Worm (Caenorhabditis elegans) whole organism, L4 larva: Measurements from ENCODE around the gene ugt-2.
A peak's percentile ranks its signal among the peaks of the same experiment; 100 is the strongest.

ENCODE experiments used
- F10B5.3 ChIP-seq: sonication (generic microtip); optimal IDR thresholded peaks from 2 replicates; lab custom pipeline; 2016; ENCODE audit warnings: mild to moderate bottlenecking, missing genetic modification characterization, missing compliant biosample characterization
- F26F4.8 ChIP-seq: fragments of 200-800 bp; sonication (Bioruptor generic); conservative IDR thresholded peaks from 2 replicates; pipeline ENCODE4 v1.3.6; 2022; ENCODE audit warnings: missing genetic modification characterization, missing compliant biosample characterization
- T26A8.4 ChIP-seq: fragments of 200-800 bp; sonication (Bioruptor generic); IDR thresholded peaks from 2 replicates; pipeline ENCODE4 v1.3.6; 2022; ENCODE audit warnings: missing genetic modification characterization, missing compliant biosample characterization
- Y48G9A.11 ChIP-seq: fragments of 200-800 bp; sonication (Bioruptor generic); IDR thresholded peaks from 2 replicates; pipeline ENCODE4 v1.3.6; 2022; ENCODE audit warnings: missing genetic modification reagents, missing genetic modification characterization, missing compliant biosample characterization
- Y5F2A.4 ChIP-seq: fragments of 200-800 bp; sonication (Bioruptor generic); optimal IDR thresholded peaks from 2 replicates; lab custom pipeline; 2018; ENCODE audit warnings: mild to moderate bottlenecking, missing genetic modification characterization, missing compliant biosample characterization
- ZK337.2 ChIP-seq: fragments of 200-800 bp; sonication (Bioruptor generic); IDR thresholded peaks from 2 replicates; pipeline ENCODE4 v1.3.6; 2022; ENCODE audit warnings: missing genetic modification reagents, missing genetic modification characterization, missing compliant biosample characterization
- aha-1 ChIP-seq: fragments of 150-350 bp; peaks from one replicate; lab custom pipeline; 2014; ENCODE audit warnings: missing biosample characterization, missing genetic modification characterization
- ama-1 ChIP-seq: fragments of 150-350 bp; optimal IDR thresholded peaks from 2 replicates; lab custom pipeline; 2014; ENCODE audit warnings: inconsistent platforms, mixed read lengths
- ceh-20 ChIP-seq: fragments of 200-800 bp; sonication (Bioruptor generic); IDR thresholded peaks from 2 replicates; pipeline ENCODE4 v1.3.6; 2022; ENCODE audit warnings: missing genetic modification reagents, missing genetic modification characterization, missing compliant biosample characterization
- ceh-44 ChIP-seq: fragments of 200-800 bp; sonication (Bioruptor generic); IDR thresholded peaks from 2 replicates; pipeline ENCODE4 v1.3.6; 2022; ENCODE audit warnings: missing genetic modification reagents, missing genetic modification characterization, missing compliant biosample characterization
- ces-1 ChIP-seq: fragments of 150-350 bp; sonication (generic microtip); optimal IDR thresholded peaks from 4 replicates; lab custom pipeline; 2014; ENCODE audit warnings: missing biosample characterization, missing genetic modification reagents, missing genetic modification characterization
- cey-2 ChIP-seq: sonication (generic microtip); optimal IDR thresholded peaks from 3 replicates; lab custom pipeline; 2017; ENCODE audit warnings: missing genetic modification characterization, mild to moderate bottlenecking, missing compliant biosample characterization, antibody characterized with exemption, borderline replicate concordance; ENCODE audit not compliant: insufficient read depth
- daf-12 ChIP-seq: fragments of 150-350 bp; optimal IDR thresholded peaks from 2 replicates; lab custom pipeline; 2014; ENCODE audit warnings: missing biosample characterization, missing genetic modification reagents, missing genetic modification characterization
- dpl-1 ChIP-seq: fragments of 150-350 bp; optimal IDR thresholded peaks from 2 replicates; lab custom pipeline; 2014; ENCODE audit warnings: missing biosample characterization, missing genetic modification reagents, missing genetic modification characterization
- egl-43 ChIP-seq: fragments of 200-800 bp; sonication (Bioruptor generic); IDR thresholded peaks from 2 replicates; pipeline ENCODE4 v1.3.6; 2022; ENCODE audit warnings: missing genetic modification reagents, missing genetic modification characterization, missing compliant biosample characterization
- fos-1 ChIP-seq: fragments of 150-350 bp; optimal IDR thresholded peaks from 2 replicates; lab custom pipeline; 2014; ENCODE audit warnings: missing biosample characterization, missing genetic modification characterization
- hlh-11 ChIP-seq: fragments of 200-800 bp; sonication (Bioruptor generic); optimal IDR thresholded peaks from 2 replicates; lab custom pipeline; 2018; ENCODE audit warnings: mild to moderate bottlenecking, missing genetic modification characterization, missing compliant biosample characterization
- hmg-1.1 ChIP-seq: fragments of 200-800 bp; sonication (Bioruptor generic); IDR thresholded peaks from 2 replicates; pipeline ENCODE4 v1.3.6; 2022; ENCODE audit warnings: missing genetic modification reagents, missing genetic modification characterization, missing compliant biosample characterization
- jun-1 ChIP-seq: fragments of 150-350 bp; optimal IDR thresholded peaks from 2 replicates; lab custom pipeline; 2014; ENCODE audit warnings: missing biosample characterization, missing genetic modification reagents, missing genetic modification characterization
- lin-15B ChIP-seq: fragments of 150-350 bp; sonication (generic microtip); optimal IDR thresholded peaks from 3 replicates; lab custom pipeline; 2014; ENCODE audit warnings: missing biosample characterization, missing genetic modification characterization
- lin-29 ChIP-seq: fragments of 200-800 bp; sonication (Bioruptor generic); IDR thresholded peaks from 2 replicates; pipeline ENCODE4 v1.3.6; 2022; ENCODE audit warnings: missing genetic modification reagents, missing genetic modification characterization, missing compliant biosample characterization
- lin-39 ChIP-seq: fragments of 150-350 bp; optimal IDR thresholded peaks from 2 replicates; lab custom pipeline; 2014; ENCODE audit warnings: missing biosample characterization, missing genetic modification reagents, missing genetic modification characterization
- lir-3 ChIP-seq: sonication (generic microtip); optimal IDR thresholded peaks from 2 replicates; lab custom pipeline; 2016; ENCODE audit warnings: mild to moderate bottlenecking, missing genetic modification characterization, missing compliant biosample characterization
- madf-9 ChIP-seq: fragments of 200-800 bp; sonication (Bioruptor generic); conservative IDR thresholded peaks from 2 replicates; pipeline ENCODE4 v1.3.6; 2022; ENCODE audit warnings: missing genetic modification reagents, missing genetic modification characterization, missing compliant biosample characterization
- mdl-1 ChIP-seq, 2 experiments: fragments of 150-350 bp in 1 of 2; sonication (generic microtip) in 1 of 2; optimal IDR thresholded peaks; 2 replicates each; lab custom pipeline; 2014 to 2017; ENCODE audit warnings: missing biosample characterization in 2 of 2, missing genetic modification characterization in 2 of 2
- mep-1 ChIP-seq: fragments of 150-350 bp; sonication (generic microtip); optimal IDR thresholded peaks from 3 replicates; lab custom pipeline; 2014; ENCODE audit warnings: missing biosample characterization, missing genetic modification characterization
- mes-2 ChIP-seq: sonication (generic microtip); optimal IDR thresholded peaks from 2 replicates; lab custom pipeline; 2016; ENCODE audit warnings: missing genotype, mild to moderate bottlenecking, missing genetic modification characterization, missing compliant biosample characterization; ENCODE audit not compliant: poor library complexity, severe bottlenecking
- mxl-2 ChIP-seq: fragments of 200-800 bp; sonication (Bioruptor generic); conservative IDR thresholded peaks from 2 replicates; pipeline ENCODE4 v1.3.6; 2022; ENCODE audit warnings: missing genetic modification reagents, missing genetic modification characterization, missing compliant biosample characterization
- nhr-102 ChIP-seq: sonication (generic microtip); optimal IDR thresholded peaks from 2 replicates; lab custom pipeline; 2016; ENCODE audit warnings: mild to moderate bottlenecking, missing genetic modification characterization, moderate library complexity, missing compliant biosample characterization
- nhr-237 ChIP-seq: sonication (generic microtip); optimal IDR thresholded peaks from 2 replicates; lab custom pipeline; 2017; ENCODE audit warnings: missing biosample characterization, missing genetic modification characterization
- nhr-25 ChIP-seq: sonication (generic microtip); optimal IDR thresholded peaks from 2 replicates; lab custom pipeline; 2017; ENCODE audit warnings: missing genetic modification characterization, mild to moderate bottlenecking, missing compliant biosample characterization, antibody characterized with exemption, moderate library complexity, borderline replicate concordance; ENCODE audit not compliant: insufficient read depth
- nhr-42 ChIP-seq: fragments of 200-800 bp; sonication (Bioruptor generic); IDR thresholded peaks from 2 replicates; pipeline ENCODE4 v1.3.6; 2022; ENCODE audit warnings: missing genetic modification characterization, missing compliant biosample characterization
- nhr-48 ChIP-seq: sonication (generic microtip); optimal IDR thresholded peaks from 2 replicates; lab custom pipeline; 2016; ENCODE audit warnings: mild to moderate bottlenecking, missing genetic modification characterization, missing compliant biosample characterization
- nhr-6 ChIP-seq: fragments of 150-350 bp; optimal IDR thresholded peaks from 2 replicates; lab custom pipeline; 2014; ENCODE audit warnings: missing biosample characterization, missing genetic modification characterization
- pha-4 ChIP-seq, 2 experiments: fragments of 150-350 bp in 1 of 2; fragments of 200-800 bp in 1 of 2; sonication (Bioruptor generic) in 1 of 2; IDR thresholded peaks in 1 of 2; optimal IDR thresholded peaks in 1 of 2; 2 replicates each; pipeline versions ENCODE4 v1.3.6 to Lab custom; 2014 to 2022; ENCODE audit warnings: missing genetic modification characterization in 2 of 2, missing genetic modification reagents in 2 of 2, missing biosample characterization in 1 of 2, missing compliant biosample characterization in 1 of 2
- php-3 ChIP-seq: fragments of 200-800 bp; sonication (Bioruptor generic); IDR thresholded peaks from 2 replicates; pipeline ENCODE4 v1.3.6; 2022; ENCODE audit warnings: missing genetic modification reagents, missing genetic modification characterization, missing compliant biosample characterization
- saeg-2 ChIP-seq: fragments of 200-800 bp; sonication (Bioruptor generic); IDR thresholded peaks from 2 replicates; pipeline ENCODE4 v1.3.6; 2022; ENCODE audit warnings: missing genetic modification reagents, missing genetic modification characterization, missing compliant biosample characterization
- sdz-12 ChIP-seq: fragments of 200-800 bp; sonication (Bioruptor generic); optimal IDR thresholded peaks from 2 replicates; lab custom pipeline; 2018; ENCODE audit warnings: mild to moderate bottlenecking, missing genetic modification characterization, missing compliant biosample characterization
- set-16 ChIP-seq: fragments of 200-800 bp; sonication (Bioruptor generic); IDR thresholded peaks from 2 replicates; pipeline ENCODE4 v1.3.6; 2022; ENCODE audit warnings: missing genetic modification reagents, missing genetic modification characterization, missing compliant biosample characterization
- skn-1 ChIP-seq: fragments of 150-350 bp; optimal IDR thresholded peaks from 2 replicates; lab custom pipeline; 2014; ENCODE audit warnings: missing biosample characterization, missing genetic modification characterization
- snpc-1.2 ChIP-seq: fragments of 200-800 bp; sonication (Bioruptor generic); IDR thresholded peaks from 2 replicates; pipeline ENCODE4 v1.3.6; 2022; ENCODE audit warnings: missing genetic modification reagents, missing genetic modification characterization, missing compliant biosample characterization
- snpc-4 ChIP-seq: fragments of 150-350 bp; optimal IDR thresholded peaks from 2 replicates; lab custom pipeline; 2014; ENCODE audit warnings: missing biosample characterization, missing genetic modification characterization
- spr-1 ChIP-seq: sonication (generic microtip); optimal IDR thresholded peaks from 2 replicates; lab custom pipeline; 2016; ENCODE audit warnings: mild to moderate bottlenecking, missing genetic modification characterization, missing compliant biosample characterization
- spr-3 ChIP-seq: fragments of 200-800 bp; sonication (Bioruptor generic); optimal IDR thresholded peaks from 2 replicates; lab custom pipeline; 2018; ENCODE audit warnings: mild to moderate bottlenecking, missing genetic modification characterization, missing compliant biosample characterization
- tag-97 ChIP-seq: fragments of 200-800 bp; sonication (Bioruptor generic); IDR thresholded peaks from 2 replicates; pipeline ENCODE4 v1.3.6; 2022; ENCODE audit warnings: missing genetic modification characterization, missing compliant biosample characterization
- tra-1 ChIP-seq: fragments of 200-800 bp; sonication (Bioruptor generic); IDR thresholded peaks from 2 replicates; pipeline ENCODE4 v1.3.6; 2022; ENCODE audit warnings: missing genetic modification reagents, missing genetic modification characterization, missing compliant biosample characterization
- unc-39 ChIP-seq: sonication (generic microtip); optimal IDR thresholded peaks from 2 replicates; lab custom pipeline; 2017; ENCODE audit warnings: missing biosample characterization, missing genetic modification characterization
- unc-62 ChIP-seq, 3 experiments: fragments of 150-350 bp in 1 of 3; sonication (generic microtip); optimal IDR thresholded peaks in 2 of 3; peaks in 1 of 3; 1 replicate in 1 of 3; 2 replicates in 2 of 3; lab custom pipeline; 2014 to 2017; ENCODE audit warnings: missing biosample characterization in 3 of 3, missing genetic modification characterization in 3 of 3, missing genetic modification reagents in 3 of 3, missing genotype in 1 of 3
- zfp-2 ChIP-seq: sonication (generic microtip); optimal IDR thresholded peaks from 2 replicates; lab custom pipeline; 2016; ENCODE audit warnings: mild to moderate bottlenecking, missing genetic modification characterization, missing compliant biosample characterization
- zip-2 ChIP-seq: fragments of 150-350 bp; optimal IDR thresholded peaks from 2 replicates; lab custom pipeline; 2014; ENCODE audit warnings: missing biosample characterization, missing genetic modification characterization
- ztf-7 ChIP-seq: fragments of 150-350 bp; optimal IDR thresholded peaks from 2 replicates; lab custom pipeline; 2014; ENCODE audit warnings: missing biosample characterization, missing genetic modification characterization

The ugt-2 gene

ce11 chrV:10371177-10371576, 27.4 kb upstream of the ugt-2 start (continued):
- no peak for TF ChIP-seq spr-1 (tag; lab: Kevin White, UChicago)
- no peak for TF ChIP-seq nhr-42
- TF ChIP-seq hmg-1.1, result no peak
- TF ChIP-seq tra-1, result peak; percentile 74; the same call in 1 of the 2 replicates
- TF ChIP-seq pha-4 (GFP tag; IDR thresholded peaks at IDR 0.05; lab: Robert Waterston, UW), result no peak
- TF ChIP-seq pha-4 (tag; optimal IDR thresholded peaks at IDR 0.05; lab: Kevin White, UChicago), result no peak
- peak; percentile 59 for TF ChIP-seq cey-2
- no peak for TF ChIP-seq mes-2 (tag; lab: Kevin White, UChicago)
- TF ChIP-seq hlh-11 (tag; lab: Kevin White, UChicago), result peak; percentile 86
- TF ChIP-seq snpc-4 (tag; lab: Kevin White, UChicago), result no peak
- TF ChIP-seq nhr-25 (tag; lab: Kevin White, UChicago), result no peak
- no peak for TF ChIP-seq F26F4.8 (GFP tag; lab: Robert Waterston, UW)
- TF ChIP-seq Y48G9A.11 (GFP tag; lab: Robert Waterston, UW), result no peak
- no peak for TF ChIP-seq ceh-20 (GFP tag; lab: Robert Waterston, UW)
- no peak for TF ChIP-seq nhr-237 (tag; lab: Kevin White, UChicago)
- TF ChIP-seq set-16 (GFP tag; lab: Robert Waterston, UW), result no peak
- no peak for TF ChIP-seq F10B5.3 (tag; lab: Kevin White, UChicago)
- no peak for TF ChIP-seq snpc-1.2 (GFP tag; lab: Robert Waterston, UW)
- no peak for TF ChIP-seq lin-39 (tag; lab: Kevin White, UChicago)
- TF ChIP-seq lir-3, result no peak
- no peak for TF ChIP-seq nhr-102 (tag; lab: Kevin White, UChicago)
- TF ChIP-seq mxl-2 (GFP tag; lab: Robert Waterston, UW), result no peak
- TF ChIP-seq nhr-48 (tag; lab: Kevin White, UChicago), result peak; percentile 67
- no peak for TF ChIP-seq spr-3 (GFP tag; lab: Kevin White, UChicago)
- TF ChIP-seq dpl-1, result no peak
- no peak for TF ChIP-seq egl-43 (GFP tag; lab: Robert Waterston, UW)
- no peak for TF ChIP-seq zfp-2 (tag; lab: Kevin White, UChicago)
- no peak for TF ChIP-seq ama-1 (lab: Kevin White, UChicago)
- TF ChIP-seq lin-29, result no peak
- TF ChIP-seq zip-2, result no peak
- TF ChIP-seq unc-62 (GFP tag; optimal IDR thresholded peaks at IDR 0.05 in 1 of 2; lab: Kevin White, UChicago), result peak in 1 of 2 experiments; percentile 42
- no peak for TF ChIP-seq unc-62 (tag; optimal IDR thresholded peaks at IDR 0.05; lab: Kevin White, UChicago)
- no peak for TF ChIP-seq T26A8.4 (GFP tag; lab: Robert Waterston, UW)
- no peak for TF ChIP-seq saeg-2 (GFP tag; lab: Robert Waterston, UW)
- no peak for TF ChIP-seq skn-1 (tag; lab: Kevin White, UChicago)
- peak; percentile 5 for TF ChIP-seq nhr-6
- TF ChIP-seq tag-97 (GFP tag; lab: Robert Waterston, UW), result no peak
- TF ChIP-seq ces-1 (GFP tag; lab: Kevin White, UChicago), result no peak
- no peak for TF ChIP-seq daf-12 (tag; lab: Kevin White, UChicago)
- TF ChIP-seq mep-1 (tag; lab: Kevin White, UChicago), result peak; percentile 33
- TF ChIP-seq fos-1 (tag; lab: Kevin White, UChicago), result no peak
- no peak for TF ChIP-seq Y5F2A.4 (GFP tag; lab: Kevin White, UChicago)
- peak in 1 of 2 experiments; percentile 66 for TF ChIP-seq mdl-1 (tag; optimal IDR thresholded peaks at IDR 0.05; lab: Kevin White, UChicago)
- TF ChIP-seq madf-9 (GFP tag; lab: Robert Waterston, UW), result no peak
- 0 out of 2 replicates have a peak, but pooled peaks have one; percentile 33 for TF ChIP-seq php-3 (GFP tag; lab: Robert Waterston, UW)
- no peak for TF ChIP-seq sdz-12 (GFP tag; lab: Kevin White, UChicago)
- TF ChIP-seq ceh-44, result no peak
- no peak for TF ChIP-seq ZK337.2 (GFP tag; lab: Robert Waterston, UW)
- TF ChIP-seq jun-1 (tag; lab: Kevin White, UChicago), result no peak
- TF ChIP-seq aha-1, result peak; percentile 1
- no peak for TF ChIP-seq ztf-7 (tag; lab: Kevin White, UChicago)
- no peak for TF ChIP-seq unc-39 (tag; lab: Kevin White, UChicago)
- no peak for TF ChIP-seq lin-15B
